Fruit fly (Drosophila melanogaster): ENCODE results near the gene CG13857.

CG13857 gene

DNA sequence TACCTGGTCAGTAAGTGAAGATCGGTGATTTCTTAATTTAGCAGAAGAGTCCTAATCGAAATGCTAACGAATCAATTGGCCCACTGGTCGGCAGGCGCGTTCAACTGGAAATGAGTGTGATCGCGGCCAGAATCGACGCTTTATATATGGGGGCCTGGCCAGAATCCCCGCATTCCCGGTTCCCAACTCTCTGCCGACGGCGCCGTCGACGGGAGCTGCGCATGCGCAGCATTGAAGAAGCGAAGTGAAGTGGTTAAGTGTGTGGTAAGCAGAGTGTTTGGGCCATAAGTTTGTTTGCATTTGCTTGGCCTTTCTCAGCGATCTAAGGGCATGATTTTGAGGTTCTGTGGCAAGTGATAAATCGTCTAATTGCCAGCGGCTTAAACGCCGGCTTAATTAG is at the start of gene CG13857:
CG13857 (minus strand) TSS at position 101 of the 400 bp plus-strand sequence.
- TF ChIP-seq zf30C (GFP tag; optimal IDR thresholded peaks at IDR 0.05) (no peak), fd64A (GFP tag; optimal IDR thresholded peaks at IDR 0.05) (no peak), CG12659 (GFP tag; optimal IDR thresholded peaks at IDR 0.05) (no peak), lov (optimal IDR thresholded peaks at IDR 0.05) (no peak), lov (GFP tag; IDR thresholded peaks at IDR 0.05) (no peak), CG7987 (GFP tag; optimal IDR thresholded peaks at IDR 0.05) (no peak), Oli (tag; optimal IDR thresholded peaks at IDR 0.05) (no peak)

DNA sequence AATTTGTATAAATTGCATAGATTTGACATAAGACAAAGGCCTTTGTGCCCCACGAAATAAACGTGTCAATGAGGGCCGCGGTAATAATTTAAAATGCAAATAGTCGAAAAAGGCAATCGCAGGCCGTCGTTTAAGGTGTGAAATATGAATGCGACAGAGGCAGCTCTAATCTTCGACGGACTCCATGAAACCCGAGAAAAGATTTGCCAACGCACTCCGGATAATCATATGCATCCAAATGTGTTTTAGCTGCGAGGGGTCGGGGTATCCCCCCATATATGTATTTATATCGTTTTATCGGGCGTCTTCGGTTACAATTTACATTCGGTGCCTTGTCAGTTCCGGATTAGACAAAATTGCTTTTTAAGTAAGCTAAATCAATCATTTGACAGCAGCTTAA is 44.4 kb upstream of the CG13857 start:
- TF ChIP-seq CG15011 (GFP tag; optimal IDR thresholded peaks at IDR 0.05) (no peak), pros (GFP tag; optimal IDR thresholded peaks at IDR 0.05) (peak; percentile 20), shn (GFP tag; optimal IDR thresholded peaks at IDR 0.05) (no peak), abd-A (tag; optimal IDR thresholded peaks at IDR 0.05) (peak; percentile 60), oc (tag; optimal IDR thresholded peaks at IDR 0.05) (peak; percentile 58), CG17612 (GFP tag; IDR thresholded peaks at IDR 0.05) (no peak), Eip74EF (GFP tag; optimal IDR thresholded peaks at IDR 0.05) (peak in 1 of 2 experiments; percentile 12), Dfd (GFP tag; optimal IDR thresholded peaks at IDR 0.05) (no peak), CG18011 (GFP tag; optimal IDR thresholded peaks at IDR 0.05) (no peak), vvl (GFP tag; IDR thresholded peaks at IDR 0.05) (peak; percentile 66; the same call in 1 of the 2 replicates)

DNA sequence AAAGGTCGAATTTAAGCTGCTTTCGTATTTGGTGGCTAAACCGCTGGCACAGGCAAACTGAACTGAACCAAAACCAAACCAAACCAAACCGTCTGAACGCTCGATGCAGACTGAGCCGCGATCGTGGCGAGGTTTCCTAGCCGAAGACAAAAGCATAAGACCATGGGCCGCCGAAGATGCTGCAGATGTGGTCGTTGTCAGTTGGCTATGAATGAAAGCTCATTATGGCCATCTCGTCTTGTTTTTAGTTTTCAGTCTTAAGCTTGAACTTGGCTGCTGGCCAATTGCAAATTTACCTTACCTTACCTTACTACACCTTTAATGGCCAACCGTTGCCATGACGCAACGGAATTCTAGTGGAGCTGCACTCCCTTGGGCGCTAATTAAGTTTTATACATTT is 42.1 kb upstream of the CG13857 start, which contains the start of gene CG13847:
CG13847 (minus strand) TSS at position 101 of the 400 bp plus-strand sequence.
- TF ChIP-seq nerfin-1 (tag; optimal IDR thresholded peaks at IDR 0.05) (no peak), luna (GFP tag; optimal IDR thresholded peaks at IDR 0.05) (no peak), CG12299 (tag; optimal IDR thresholded peaks at IDR 0.05) (no peak), tll (GFP tag; optimal IDR thresholded peaks at IDR 0.05) (no peak), sqz (GFP tag; optimal IDR thresholded peaks at IDR 0.05) (no peak), chinmo (GFP tag; IDR thresholded peaks at IDR 0.05; ENCODE audit: partially characterized antibody) (no peak), NK7.1 (GFP tag; optimal IDR thresholded peaks at IDR 0.05) (no peak), CG3163 (GFP tag; optimal IDR thresholded peaks at IDR 0.05) (no peak), repo (GFP tag; optimal IDR thresholded peaks at IDR 0.05) (no peak), vnd (GFP tag; IDR thresholded peaks at IDR 0.05; ENCODE audit: partially characterized antibody) (0 out of 3 replicates have a peak, but pooled peaks have one; percentile 7), ftz-f1 (GFP tag; optimal IDR thresholded peaks at IDR 0.05) (no peak), ranshi (GFP tag; IDR thresholded peaks at IDR 0.05) (no peak), Trl (optimal IDR thresholded peaks at IDR 0.05) (no peak), Trl (GFP tag; optimal IDR thresholded peaks at IDR 0.05) (no peak), CG1832 (GFP tag; optimal IDR thresholded peaks at IDR 0.05) (no peak), pros (GFP tag; optimal IDR thresholded peaks at IDR 0.05) (peak; percentile 28), CG3847 (GFP tag; IDR thresholded peaks at IDR 0.05) (no peak), Ravus (GFP tag; IDR thresholded peaks at IDR 0.05) (no peak), ttk (GFP tag; IDR thresholded peaks at IDR 0.05) (no peak)

DNA sequence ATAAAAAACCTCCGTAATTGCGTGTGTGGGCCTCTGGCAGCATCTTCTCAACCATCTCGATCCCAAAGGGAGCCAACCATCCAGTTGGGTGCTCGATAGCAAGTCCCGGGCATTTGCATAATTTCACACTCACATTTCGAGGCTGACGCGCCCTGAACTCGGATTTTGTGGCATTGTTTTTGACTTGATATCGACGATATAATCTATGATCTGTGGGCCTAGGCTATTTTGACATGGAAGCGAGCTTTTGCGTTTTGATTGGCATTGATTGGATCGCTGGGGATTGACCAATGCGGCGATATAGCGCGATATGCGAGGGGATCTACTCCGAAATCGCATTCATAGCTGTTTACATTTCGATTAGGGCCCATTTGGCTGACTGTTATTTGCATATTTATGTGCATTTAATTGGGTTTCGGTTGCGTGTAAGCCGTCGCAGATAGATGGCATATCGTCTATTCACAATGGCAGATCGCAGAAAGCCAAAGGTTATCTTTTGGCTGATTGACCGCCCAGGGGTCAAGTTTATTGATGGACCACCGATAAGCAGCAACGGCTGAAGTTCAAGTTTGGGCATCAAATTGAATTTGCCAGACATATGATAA is 38.4 kb upstream of the CG13857 start:
- TF ChIP-seq Stat92E (GFP tag; optimal IDR thresholded peaks at IDR 0.05) (no peak), CG7745 (tag; optimal IDR thresholded peaks at IDR 0.05) (no peak), Awh (GFP tag; IDR thresholded peaks at IDR 0.05) (peak; percentile 70), p53 (GFP tag; optimal IDR thresholded peaks at IDR 0.05) (no peak), D19B (GFP tag; optimal IDR thresholded peaks at IDR 0.05) (no peak), dm (GFP tag; optimal IDR thresholded peaks at IDR 0.05) (no peak), Ptx1 (GFP tag; IDR thresholded peaks at IDR 0.05) (no peak), knrl (GFP tag; IDR thresholded peaks at IDR 0.05; ENCODE audit: partially characterized antibody) (no peak), emc (GFP tag; optimal IDR thresholded peaks at IDR 0.05) (no peak), seq (GFP tag; IDR thresholded peaks at IDR 0.05) (no peak), Hr78 (GFP tag; optimal IDR thresholded peaks at IDR 0.05) (peak in 1 of 2 experiments; percentile 82), vvl (GFP tag; IDR thresholded peaks at IDR 0.05) (peak; percentile 62; the same call in 1 of the 2 replicates), gem (tag; optimal IDR thresholded peaks at IDR 0.05) (no peak)
